Worm (Caenorhabditis elegans): ENCODE results near the gene T10H9.8.

DNA sequence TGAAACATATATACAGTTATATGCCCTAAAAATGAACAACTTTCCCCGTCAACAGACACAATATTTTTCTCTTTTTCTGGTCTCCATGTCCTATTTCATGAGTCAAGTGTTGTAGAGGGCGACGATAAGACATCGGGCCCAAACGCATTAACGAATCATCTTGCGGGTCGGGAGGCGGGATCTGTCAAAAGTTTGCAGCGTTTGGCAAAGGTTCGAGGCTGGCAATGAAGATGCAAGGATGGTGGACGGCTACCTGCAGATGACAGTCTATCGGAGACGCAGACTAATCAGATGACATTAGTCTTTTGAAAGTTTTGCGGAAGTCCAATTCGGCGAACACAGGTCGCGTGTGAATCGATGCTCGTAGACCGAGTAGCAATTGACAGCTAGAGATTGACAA lies 31.3 kb upstream of the T10H9.8 start:
- no peak for TF ChIP-seq ZK546.5 (tag; optimal IDR thresholded peaks at IDR 0.05)
- no peak for TF ChIP-seq R02D3.7 (tag; optimal IDR thresholded peaks at IDR 0.05)
- TF ChIP-seq nhr-11 (tag; optimal IDR thresholded peaks at IDR 0.05): no peak
- TF ChIP-seq nhr-237 (tag; optimal IDR thresholded peaks at IDR 0.05): no peak
- TF ChIP-seq nhr-28 (tag; optimal IDR thresholded peaks at IDR 0.05): no peak
- no peak for TF ChIP-seq jun-1 (tag; optimal IDR thresholded peaks at IDR 0.05)

Measured in whole organism, L3 larva.